Worm (Caenorhabditis elegans) whole organism, L4 larva: ENCODE measurements around the gene srh-219.
A peak's percentile ranks its signal among the peaks of the same experiment; 100 is the strongest.

ENCODE experiments used
- F37D6.2 ChIP-seq: sonication (generic microtip); optimal IDR thresholded peaks from 2 replicates; lab custom pipeline; 2016; ENCODE audit warnings: mild to moderate bottlenecking, missing genetic modification characterization, missing compliant biosample characterization
- F49E8.2 ChIP-seq: sonication (generic microtip); optimal IDR thresholded peaks from 2 replicates; lab custom pipeline; 2016; ENCODE audit warnings: missing compliant biosample characterization, mild to moderate bottlenecking, missing genetic modification characterization, borderline replicate concordance
- Y48G9A.11 ChIP-seq: fragments of 200-800 bp; sonication (Bioruptor generic); IDR thresholded peaks from 2 replicates; pipeline ENCODE4 v1.3.6; 2022; ENCODE audit warnings: missing genetic modification reagents, missing genetic modification characterization, missing compliant biosample characterization
- Y75B8A.6 ChIP-seq: fragments of 200-800 bp; sonication (Bioruptor generic); IDR thresholded peaks from 2 replicates; pipeline ENCODE4 v1.3.6; 2022; ENCODE audit warnings: missing genetic modification reagents, missing genetic modification characterization, missing compliant biosample characterization
- ZK337.2 ChIP-seq: fragments of 200-800 bp; sonication (Bioruptor generic); IDR thresholded peaks from 2 replicates; pipeline ENCODE4 v1.3.6; 2022; ENCODE audit warnings: missing genetic modification reagents, missing genetic modification characterization, missing compliant biosample characterization
- ZK546.5 ChIP-seq, 2 experiments: sonication (generic microtip); optimal IDR thresholded peaks; 2 replicates each; lab custom pipeline; 2017; ENCODE audit warnings: missing biosample characterization in 2 of 2, missing genetic modification characterization in 2 of 2
- aha-1 ChIP-seq: fragments of 150-350 bp; peaks from one replicate; lab custom pipeline; 2014; ENCODE audit warnings: missing biosample characterization, missing genetic modification characterization
- arid-1 ChIP-seq: fragments of 200-800 bp; sonication (Bioruptor generic); conservative IDR thresholded peaks from 2 replicates; pipeline ENCODE4 v1.3.6; 2022; ENCODE audit warnings: missing genetic modification reagents, missing genetic modification characterization, missing compliant biosample characterization
- ceh-20 ChIP-seq: fragments of 200-800 bp; sonication (Bioruptor generic); IDR thresholded peaks from 2 replicates; pipeline ENCODE4 v1.3.6; 2022; ENCODE audit warnings: missing genetic modification reagents, missing genetic modification characterization, missing compliant biosample characterization
- ceh-32 ChIP-seq: sonication (generic microtip); optimal IDR thresholded peaks from 2 replicates; lab custom pipeline; 2016; ENCODE audit warnings: mild to moderate bottlenecking, missing genetic modification characterization, missing compliant biosample characterization; ENCODE audit not compliant: poor library complexity
- cey-2 ChIP-seq: sonication (generic microtip); optimal IDR thresholded peaks from 3 replicates; lab custom pipeline; 2017; ENCODE audit warnings: missing genetic modification characterization, mild to moderate bottlenecking, missing compliant biosample characterization, antibody characterized with exemption, borderline replicate concordance; ENCODE audit not compliant: insufficient read depth
- ctbp-1 ChIP-seq: fragments of 200-800 bp; sonication (Bioruptor generic); IDR thresholded peaks from 2 replicates; pipeline ENCODE4 v1.3.6; 2022; ENCODE audit warnings: missing genetic modification reagents, missing genetic modification characterization, missing compliant biosample characterization
- daf-16 ChIP-seq, 3 experiments: sonication (generic microtip); optimal IDR thresholded peaks; 2 replicates each; lab custom pipeline; 2016 to 2017; ENCODE audit warnings: missing genetic modification characterization in 3 of 3, missing genetic modification reagents in 3 of 3, mild to moderate bottlenecking in 2 of 3, missing compliant biosample characterization in 2 of 3, missing biosample characterization in 1 of 3, moderate library complexity in 1 of 3
- daf-19 ChIP-seq: fragments of 200-800 bp; sonication (Bioruptor generic); conservative IDR thresholded peaks from 2 replicates; pipeline ENCODE4 v1.3.6; 2022; ENCODE audit warnings: missing genetic modification characterization, missing compliant biosample characterization
- dmd-6 ChIP-seq: fragments of 200-800 bp; sonication (Bioruptor generic); IDR thresholded peaks from 2 replicates; pipeline ENCODE4 v1.3.6; 2022; ENCODE audit warnings: missing genetic modification reagents, missing genetic modification characterization, missing compliant biosample characterization
- dpl-1 ChIP-seq: fragments of 150-350 bp; optimal IDR thresholded peaks from 2 replicates; lab custom pipeline; 2014; ENCODE audit warnings: missing biosample characterization, missing genetic modification reagents, missing genetic modification characterization
- duxl-1 ChIP-seq: sonication (generic microtip); optimal IDR thresholded peaks from 2 replicates; lab custom pipeline; 2016; ENCODE audit warnings: mild to moderate bottlenecking, missing genetic modification characterization, moderate library complexity, missing compliant biosample characterization; ENCODE audit not compliant: poor library complexity
- dve-1 ChIP-seq: sonication (generic microtip); optimal IDR thresholded peaks from 2 replicates; lab custom pipeline; 2017; ENCODE audit warnings: antibody characterized with exemption, mild to moderate bottlenecking, missing genetic modification characterization, missing compliant biosample characterization; ENCODE audit not compliant: insufficient read depth
- fkh-10 ChIP-seq: fragments of 150-350 bp; optimal IDR thresholded peaks from 2 replicates; lab custom pipeline; 2014; ENCODE audit warnings: missing biosample characterization, missing genetic modification reagents, missing genetic modification characterization
- gei-8 ChIP-seq: fragments of 200-800 bp; sonication (Bioruptor generic); optimal IDR thresholded peaks from 2 replicates; lab custom pipeline; 2018; ENCODE audit warnings: mild to moderate bottlenecking, missing genetic modification characterization, missing compliant biosample characterization
- hlh-11 ChIP-seq: fragments of 200-800 bp; sonication (Bioruptor generic); optimal IDR thresholded peaks from 2 replicates; lab custom pipeline; 2018; ENCODE audit warnings: mild to moderate bottlenecking, missing genetic modification characterization, missing compliant biosample characterization
- hmg-1.1 ChIP-seq: fragments of 200-800 bp; sonication (Bioruptor generic); IDR thresholded peaks from 2 replicates; pipeline ENCODE4 v1.3.6; 2022; ENCODE audit warnings: missing genetic modification reagents, missing genetic modification characterization, missing compliant biosample characterization
- jun-1 ChIP-seq: fragments of 150-350 bp; optimal IDR thresholded peaks from 2 replicates; lab custom pipeline; 2014; ENCODE audit warnings: missing biosample characterization, missing genetic modification reagents, missing genetic modification characterization
- lin-1 ChIP-seq: fragments of 200-800 bp; sonication (Bioruptor generic); IDR thresholded peaks from 2 replicates; pipeline ENCODE4 v1.3.6; 2022; ENCODE audit warnings: missing genetic modification reagents, missing genetic modification characterization, missing compliant biosample characterization
- lin-13 ChIP-seq: fragments of 150-350 bp; optimal IDR thresholded peaks from 2 replicates; lab custom pipeline; 2014; ENCODE audit warnings: missing biosample characterization, missing genetic modification reagents, missing genetic modification characterization
- lin-15B ChIP-seq: fragments of 150-350 bp; sonication (generic microtip); optimal IDR thresholded peaks from 3 replicates; lab custom pipeline; 2014; ENCODE audit warnings: missing biosample characterization, missing genetic modification characterization
- lin-38 ChIP-seq: fragments of 200-800 bp; sonication (Bioruptor generic); IDR thresholded peaks from 2 replicates; pipeline ENCODE4 v1.3.6; 2022; ENCODE audit warnings: missing genetic modification reagents, missing genetic modification characterization, missing compliant biosample characterization
- lsy-2 ChIP-seq, 2 experiments: fragments of 150-350 bp in 1 of 2; sonication (generic microtip) in 1 of 2; optimal IDR thresholded peaks; 2 replicates each; lab custom pipeline; 2014 to 2017; ENCODE audit warnings: missing biosample characterization in 2 of 2, missing genetic modification characterization in 2 of 2
- madf-9 ChIP-seq: fragments of 200-800 bp; sonication (Bioruptor generic); conservative IDR thresholded peaks from 2 replicates; pipeline ENCODE4 v1.3.6; 2022; ENCODE audit warnings: missing genetic modification reagents, missing genetic modification characterization, missing compliant biosample characterization
- mes-2 ChIP-seq: sonication (generic microtip); optimal IDR thresholded peaks from 2 replicates; lab custom pipeline; 2016; ENCODE audit warnings: missing genotype, mild to moderate bottlenecking, missing genetic modification characterization, missing compliant biosample characterization; ENCODE audit not compliant: poor library complexity, severe bottlenecking
- nhr-11 ChIP-seq: fragments of 150-350 bp; optimal IDR thresholded peaks from 2 replicates; lab custom pipeline; 2014; ENCODE audit warnings: missing biosample characterization, missing genetic modification characterization
- nhr-111 ChIP-seq: fragments of 200-800 bp; sonication (Bioruptor generic); optimal IDR thresholded peaks from 2 replicates; lab custom pipeline; 2018; ENCODE audit warnings: mild to moderate bottlenecking, missing genetic modification characterization, missing compliant biosample characterization
- nhr-237 ChIP-seq: sonication (generic microtip); optimal IDR thresholded peaks from 2 replicates; lab custom pipeline; 2017; ENCODE audit warnings: missing biosample characterization, missing genetic modification characterization
- nhr-25 ChIP-seq: sonication (generic microtip); optimal IDR thresholded peaks from 2 replicates; lab custom pipeline; 2017; ENCODE audit warnings: missing genetic modification characterization, mild to moderate bottlenecking, missing compliant biosample characterization, antibody characterized with exemption, moderate library complexity, borderline replicate concordance; ENCODE audit not compliant: insufficient read depth
- nhr-41 ChIP-seq: fragments of 200-800 bp; sonication (Bioruptor generic); IDR thresholded peaks from 2 replicates; pipeline ENCODE4 v1.3.6; 2022; ENCODE audit warnings: missing genetic modification reagents, missing genetic modification characterization, missing compliant biosample characterization
- nhr-42 ChIP-seq: fragments of 200-800 bp; sonication (Bioruptor generic); IDR thresholded peaks from 2 replicates; pipeline ENCODE4 v1.3.6; 2022; ENCODE audit warnings: missing genetic modification characterization, missing compliant biosample characterization
- nhr-6 ChIP-seq: fragments of 150-350 bp; optimal IDR thresholded peaks from 2 replicates; lab custom pipeline; 2014; ENCODE audit warnings: missing biosample characterization, missing genetic modification characterization
- nhr-77 ChIP-seq: fragments of 150-350 bp; optimal IDR thresholded peaks from 2 replicates; lab custom pipeline; 2014; ENCODE audit warnings: missing biosample characterization, missing genetic modification characterization
- php-3 ChIP-seq: fragments of 200-800 bp; sonication (Bioruptor generic); IDR thresholded peaks from 2 replicates; pipeline ENCODE4 v1.3.6; 2022; ENCODE audit warnings: missing genetic modification reagents, missing genetic modification characterization, missing compliant biosample characterization
- pqm-1 ChIP-seq: sonication (generic microtip); optimal IDR thresholded peaks from 2 replicates; lab custom pipeline; 2017; ENCODE audit warnings: missing biosample characterization, missing genetic modification characterization
- rbr-2 ChIP-seq: sonication (generic microtip); optimal IDR thresholded peaks from 2 replicates; lab custom pipeline; 2016; ENCODE audit warnings: missing genotype, missing genetic modification characterization, missing compliant biosample characterization
- saeg-2 ChIP-seq: fragments of 200-800 bp; sonication (Bioruptor generic); IDR thresholded peaks from 2 replicates; pipeline ENCODE4 v1.3.6; 2022; ENCODE audit warnings: missing genetic modification reagents, missing genetic modification characterization, missing compliant biosample characterization
- set-16 ChIP-seq: fragments of 200-800 bp; sonication (Bioruptor generic); IDR thresholded peaks from 2 replicates; pipeline ENCODE4 v1.3.6; 2022; ENCODE audit warnings: missing genetic modification reagents, missing genetic modification characterization, missing compliant biosample characterization
- snpc-1.2 ChIP-seq: fragments of 200-800 bp; sonication (Bioruptor generic); IDR thresholded peaks from 2 replicates; pipeline ENCODE4 v1.3.6; 2022; ENCODE audit warnings: missing genetic modification reagents, missing genetic modification characterization, missing compliant biosample characterization
- tag-97 ChIP-seq: fragments of 200-800 bp; sonication (Bioruptor generic); IDR thresholded peaks from 2 replicates; pipeline ENCODE4 v1.3.6; 2022; ENCODE audit warnings: missing genetic modification characterization, missing compliant biosample characterization
- tra-1 ChIP-seq: fragments of 200-800 bp; sonication (Bioruptor generic); IDR thresholded peaks from 2 replicates; pipeline ENCODE4 v1.3.6; 2022; ENCODE audit warnings: missing genetic modification reagents, missing genetic modification characterization, missing compliant biosample characterization
- unc-62 ChIP-seq, 3 experiments: fragments of 150-350 bp in 1 of 3; sonication (generic microtip); optimal IDR thresholded peaks in 2 of 3; peaks in 1 of 3; 1 replicate in 1 of 3; 2 replicates in 2 of 3; lab custom pipeline; 2014 to 2017; ENCODE audit warnings: missing biosample characterization in 3 of 3, missing genetic modification characterization in 3 of 3, missing genetic modification reagents in 3 of 3, missing genotype in 1 of 3
- ztf-11 ChIP-seq: fragments of 150-350 bp; optimal IDR thresholded peaks from 2 replicates; lab custom pipeline; 2014; ENCODE audit warnings: missing biosample characterization, missing genetic modification characterization
- ztf-7 ChIP-seq: fragments of 150-350 bp; optimal IDR thresholded peaks from 2 replicates; lab custom pipeline; 2014; ENCODE audit warnings: missing biosample characterization, missing genetic modification characterization

srh-219 gene

DNA sequence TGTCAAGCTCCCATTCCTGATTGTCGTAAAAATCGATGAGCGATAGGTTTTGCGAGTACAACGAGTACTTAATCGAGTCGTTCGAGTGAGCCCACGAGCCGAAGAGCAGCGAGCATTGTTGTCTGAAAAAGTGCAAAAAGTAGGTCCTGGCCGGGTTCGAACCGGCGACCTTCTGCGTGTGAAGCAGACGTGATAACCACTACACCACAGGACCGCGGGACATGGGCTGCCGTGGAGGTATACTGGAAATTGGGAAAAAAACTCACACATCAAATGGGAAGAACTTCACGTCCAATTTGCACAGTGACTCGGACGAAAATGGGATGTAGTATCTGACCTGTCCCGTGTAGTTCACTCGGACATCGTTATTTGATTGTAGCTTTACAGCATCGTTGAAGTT lies 20.1 kb downstream of the srh-219 start (continued):
- no peak for TF ChIP-seq F37D6.2 (tag; lab: Kevin White, UChicago)
- no peak for TF ChIP-seq nhr-41 (GFP tag; lab: Robert Waterston, UW)
- no peak for TF ChIP-seq pqm-1 (tag; lab: Kevin White, UChicago)
- TF ChIP-seq nhr-11 (tag; lab: Kevin White, UChicago): no peak
- TF ChIP-seq ctbp-1 (GFP tag; lab: Robert Waterston, UW): no peak
- no peak for TF ChIP-seq lsy-2 (tag; optimal IDR thresholded peaks at IDR 0.05; lab: Kevin White, UChicago)
- peak; percentile 34 for TF ChIP-seq mes-2 (tag; lab: Kevin White, UChicago)
- TF ChIP-seq dve-1: peak; percentile 34
- no peak for TF ChIP-seq tag-97 (GFP tag; lab: Robert Waterston, UW)
- no peak for TF ChIP-seq cey-2
- no peak for TF ChIP-seq php-3 (GFP tag; lab: Robert Waterston, UW)
- no peak for TF ChIP-seq jun-1
- no peak for TF ChIP-seq lin-38 (GFP tag; lab: Robert Waterston, UW)
- TF ChIP-seq daf-16 (GFP tag; optimal IDR thresholded peaks at IDR 0.05; lab: Kevin White, UChicago): no peak
- TF ChIP-seq daf-16 (tag; optimal IDR thresholded peaks at IDR 0.05; lab: Kevin White, UChicago): no peak
- TF ChIP-seq set-16: 0 out of 2 replicates have a peak, but pooled peaks have one; percentile 14
- no peak for TF ChIP-seq ceh-32 (tag; lab: Kevin White, UChicago)
- TF ChIP-seq lin-1 (GFP tag; lab: Robert Waterston, UW): no peak; the same call in 1 of the 2 replicates
- TF ChIP-seq nhr-25 (tag; lab: Kevin White, UChicago): no peak
- no peak for TF ChIP-seq ceh-20 (GFP tag; lab: Robert Waterston, UW)
- TF ChIP-seq lin-15B (tag; lab: Kevin White, UChicago): no peak
- peak; percentile 52; the same call in 1 of the 2 replicates for TF ChIP-seq madf-9 (GFP tag; lab: Robert Waterston, UW)
- TF ChIP-seq nhr-42 (GFP tag; lab: Robert Waterston, UW): no peak
- no peak for TF ChIP-seq aha-1
- no peak for TF ChIP-seq ztf-7 (tag; lab: Kevin White, UChicago)
- peak; percentile 57; the same call in 1 of the 2 replicates for TF ChIP-seq hmg-1.1 (GFP tag; lab: Robert Waterston, UW)
- TF ChIP-seq nhr-6 (tag; lab: Kevin White, UChicago): no peak
- no peak for TF ChIP-seq arid-1 (GFP tag; lab: Robert Waterston, UW)
- TF ChIP-seq ztf-11 (tag; lab: Kevin White, UChicago): no peak
- TF ChIP-seq rbr-2 (tag; lab: Kevin White, UChicago): no peak
- TF ChIP-seq Y48G9A.11 (GFP tag; lab: Robert Waterston, UW): peak; percentile 31; the same call in 1 of the 2 replicates
- TF ChIP-seq duxl-1: no peak
- TF ChIP-seq nhr-111: no peak
- no peak for TF ChIP-seq saeg-2 (GFP tag; lab: Robert Waterston, UW)
- TF ChIP-seq ZK546.5 (tag; optimal IDR thresholded peaks at IDR 0.05; lab: Kevin White, UChicago): no peak
- TF ChIP-seq tra-1 (GFP tag; lab: Robert Waterston, UW): no peak
- TF ChIP-seq dmd-6 (GFP tag; lab: Robert Waterston, UW): peak; percentile 48
- TF ChIP-seq snpc-1.2: no peak
- TF ChIP-seq ZK337.2 (GFP tag; lab: Robert Waterston, UW): no peak
- TF ChIP-seq lin-13 (GFP tag; lab: Kevin White, UChicago): no peak
- no peak for TF ChIP-seq F49E8.2
- no peak for TF ChIP-seq nhr-237
- no peak for TF ChIP-seq Y75B8A.6 (GFP tag; lab: Robert Waterston, UW)
- peak in 1 of 2 experiments; percentile 31 for TF ChIP-seq unc-62 (GFP tag; optimal IDR thresholded peaks at IDR 0.05 in 1 of 2; lab: Kevin White, UChicago)
- TF ChIP-seq unc-62 (tag; optimal IDR thresholded peaks at IDR 0.05; lab: Kevin White, UChicago): no peak
- no peak for TF ChIP-seq fkh-10 (GFP tag; lab: Kevin White, UChicago)
- no peak for TF ChIP-seq dpl-1 (GFP tag; lab: Kevin White, UChicago)
- TF ChIP-seq daf-19 (GFP tag; lab: Robert Waterston, UW): no peak
- peak; percentile 7 for TF ChIP-seq hlh-11 (tag; lab: Kevin White, UChicago)
- no peak for TF ChIP-seq gei-8 (GFP tag; lab: Kevin White, UChicago)
- TF ChIP-seq nhr-77 (tag; lab: Kevin White, UChicago): no peak
